Worm (Caenorhabditis elegans) whole organism, L2 larva: ENCODE data around the gene M7.12.
"Not testable (repeated sequence)": the region's sequence is repeated elsewhere in the genome, so short reads cannot be mapped to it uniquely, and the experiment has no call there.

Experiments used
- C34F6.9 ChIP-seq: fragments of 150-350 bp; optimal IDR thresholded peaks from 2 replicates; lab custom pipeline; 2014; ENCODE audit warnings: missing biosample characterization, missing genetic modification characterization
- F13H6.1 ChIP-seq: sonication (generic microtip); optimal IDR thresholded peaks from 2 replicates; lab custom pipeline; 2016; ENCODE audit warnings: missing genetic modification characterization, missing compliant biosample characterization
- Y55F3AM.14 ChIP-seq: fragments of 200-800 bp; sonication (Bioruptor generic); optimal IDR thresholded peaks from 2 replicates; lab custom pipeline; 2018; ENCODE audit warnings: mild to moderate bottlenecking, missing genetic modification characterization, missing compliant biosample characterization
- ZK546.5 ChIP-seq: sonication (generic microtip); optimal IDR thresholded peaks from 2 replicates; lab custom pipeline; 2017; ENCODE audit warnings: missing biosample characterization, missing genetic modification characterization
- alr-1 ChIP-seq: fragments of 150-350 bp; optimal IDR thresholded peaks from 2 replicates; lab custom pipeline; 2014; ENCODE audit warnings: missing biosample characterization, missing genetic modification characterization
- aly-2 ChIP-seq: fragments of 150-350 bp; optimal IDR thresholded peaks from 2 replicates; lab custom pipeline; 2014; ENCODE audit warnings: missing biosample characterization, missing genetic modification characterization
- ama-1 ChIP-seq: fragments of 150-350 bp; optimal IDR thresholded peaks from 2 replicates; lab custom pipeline; 2018; ENCODE audit warnings: inconsistent platforms
- ceh-16 ChIP-seq: fragments of 150-350 bp; optimal IDR thresholded peaks from 2 replicates; lab custom pipeline; 2014; ENCODE audit warnings: missing biosample characterization, missing genetic modification characterization
- ceh-82 ChIP-seq: fragments of 150-350 bp; optimal IDR thresholded peaks from 2 replicates; lab custom pipeline; 2014; ENCODE audit warnings: missing biosample characterization, missing genetic modification characterization
- crh-2 ChIP-seq: sonication (generic microtip); optimal IDR thresholded peaks from 2 replicates; lab custom pipeline; 2017; ENCODE audit warnings: missing biosample characterization, missing genetic modification characterization
- dmd-4 ChIP-seq: sonication (generic microtip); optimal IDR thresholded peaks from 2 replicates; lab custom pipeline; 2017; ENCODE audit warnings: missing biosample characterization, missing genetic modification characterization
- lin-11 ChIP-seq: fragments of 150-350 bp; sonication (generic microtip); optimal IDR thresholded peaks from 2 replicates; lab custom pipeline; 2014; ENCODE audit warnings: missing biosample characterization, missing genetic modification characterization, inconsistent platforms, mixed read lengths
- lin-13 ChIP-seq: fragments of 150-350 bp; optimal IDR thresholded peaks from 2 replicates; lab custom pipeline; 2014; ENCODE audit warnings: missing biosample characterization, missing genetic modification reagents, missing genetic modification characterization
- lin-39 ChIP-seq: fragments of 150-350 bp; optimal IDR thresholded peaks from 2 replicates; lab custom pipeline; 2014; ENCODE audit warnings: missing biosample characterization, missing genetic modification reagents, missing genetic modification characterization
- lsy-2 ChIP-seq, 2 experiments: fragments of 150-350 bp in 1 of 2; sonication (generic microtip) in 1 of 2; optimal IDR thresholded peaks; 2 replicates each; lab custom pipeline; 2014 to 2017; ENCODE audit warnings: missing biosample characterization in 2 of 2, missing genetic modification characterization in 2 of 2
- mab-5 ChIP-seq: fragments of 150-350 bp; optimal IDR thresholded peaks from 2 replicates; lab custom pipeline; 2014; ENCODE audit warnings: missing biosample characterization, missing genetic modification characterization
- mdl-1 ChIP-seq, 2 experiments: fragments of 150-350 bp in 1 of 2; sonication (generic microtip) in 1 of 2; optimal IDR thresholded peaks; 2 replicates each; lab custom pipeline; 2017; ENCODE audit warnings: missing biosample characterization in 2 of 2, missing genetic modification characterization in 2 of 2
- nhr-129 ChIP-seq: fragments of 150-350 bp; optimal IDR thresholded peaks from 2 replicates; lab custom pipeline; 2014; ENCODE audit warnings: missing biosample characterization, missing genetic modification characterization
- nhr-237 ChIP-seq: fragments of 150-350 bp; optimal IDR thresholded peaks from 2 replicates; lab custom pipeline; 2014; ENCODE audit warnings: missing biosample characterization, missing genetic modification characterization
- nhr-25 ChIP-seq: fragments of 150-350 bp; sonication (generic microtip); optimal IDR thresholded peaks from 3 replicates; lab custom pipeline; 2014; ENCODE audit warnings: missing biosample characterization, missing genetic modification characterization
- nhr-6 ChIP-seq: fragments of 150-350 bp; optimal IDR thresholded peaks from 2 replicates; lab custom pipeline; 2014; ENCODE audit warnings: missing biosample characterization, missing genetic modification characterization
- nhr-77 ChIP-seq: fragments of 150-350 bp; optimal IDR thresholded peaks from 2 replicates; lab custom pipeline; 2014; ENCODE audit warnings: missing biosample characterization, missing genetic modification characterization
- sem-4 ChIP-seq: fragments of 150-350 bp; optimal IDR thresholded peaks from 2 replicates; lab custom pipeline; 2014; ENCODE audit warnings: missing biosample characterization, missing genetic modification reagents, missing genetic modification characterization
- skn-1 ChIP-seq: sonication (generic microtip); optimal IDR thresholded peaks from 2 replicates; lab custom pipeline; 2017; ENCODE audit warnings: missing biosample characterization, missing genetic modification characterization
- sma-3 ChIP-seq: sonication (generic microtip); optimal IDR thresholded peaks from 2 replicates; lab custom pipeline; 2016; ENCODE audit warnings: missing genetic modification reagents, missing genetic modification characterization, missing compliant biosample characterization
- sma-9 ChIP-seq, 2 experiments: fragments of 150-350 bp in 1 of 2; sonication (generic microtip) in 1 of 2; optimal IDR thresholded peaks; 2 replicates each; lab custom pipeline; 2014 to 2016; ENCODE audit warnings: missing genetic modification characterization in 2 of 2, mild to moderate bottlenecking in 1 of 2, missing biosample characterization in 1 of 2, missing compliant biosample characterization in 1 of 2, missing genetic modification reagents in 1 of 2, moderate library complexity in 1 of 2
- snpc-4 ChIP-seq: fragments of 150-350 bp; optimal IDR thresholded peaks from 2 replicates; lab custom pipeline; 2014; ENCODE audit warnings: missing biosample characterization, missing genetic modification characterization
- unc-39 ChIP-seq: fragments of 150-350 bp; optimal IDR thresholded peaks from 2 replicates; lab custom pipeline; 2014; ENCODE audit warnings: missing biosample characterization, missing genetic modification characterization
- unc-55 ChIP-seq: fragments of 150-350 bp; sonication (generic microtip); optimal IDR thresholded peaks from 3 replicates; lab custom pipeline; 2014; ENCODE audit warnings: missing biosample characterization, missing genetic modification reagents, missing genetic modification characterization
- unc-62 ChIP-seq: fragments of 150-350 bp; optimal IDR thresholded peaks from 2 replicates; lab custom pipeline; 2014; ENCODE audit warnings: missing biosample characterization, missing genetic modification reagents, missing genetic modification characterization
- ztf-4 ChIP-seq: fragments of 150-350 bp; optimal IDR thresholded peaks from 2 replicates; lab custom pipeline; 2014; ENCODE audit warnings: missing biosample characterization, missing genetic modification characterization

M7.12 gene

ce11 chrIV:11082789-11083235 lies 15.0 kb downstream of the M7.12 start (continued):
- peak; percentile 97 for TF ChIP-seq F13H6.1 (tag; lab: Kevin White, UChicago)
- peak; percentile 96 for TF ChIP-seq sem-4
- TF ChIP-seq lsy-2 (tag; optimal IDR thresholded peaks at IDR 0.05; lab: Kevin White, UChicago) = peak; percentile 76 to 94

DNA sequence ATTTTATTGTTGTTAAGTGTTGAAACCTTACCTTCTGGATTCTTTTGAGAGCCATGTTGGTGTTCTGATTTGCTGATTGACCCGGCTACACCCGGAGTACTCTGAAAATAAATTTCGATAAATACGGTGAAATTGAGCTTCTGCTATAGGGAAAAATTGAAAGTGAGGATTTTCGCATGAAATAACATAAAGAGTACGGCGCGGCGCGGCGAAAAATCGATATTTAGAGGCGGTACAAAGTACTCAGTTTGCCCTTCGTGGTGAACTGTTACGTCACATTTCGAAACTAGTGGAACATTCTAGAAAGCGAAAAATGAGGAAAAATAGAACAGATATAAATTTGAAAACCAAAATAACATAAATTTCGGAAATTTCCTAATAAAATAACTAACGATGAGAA lies 15.6 kb downstream of the M7.12 start, which contains the start of gene let-70:
Gene let-70 (minus strand): TSS at position 101 of the 400 bp plus-strand sequence.
- no peak for TF ChIP-seq skn-1 (tag; lab: Kevin White, UChicago)
- no peak for TF ChIP-seq ama-1 (lab: Kevin White, UChicago)
- no peak for TF ChIP-seq unc-39 (tag; lab: Kevin White, UChicago)
- no peak for TF ChIP-seq lsy-2 (tag; optimal IDR thresholded peaks at IDR 0.05; lab: Kevin White, UChicago)
- TF ChIP-seq unc-55 = no peak
- peak; percentile 12 for TF ChIP-seq nhr-129 (tag; lab: Kevin White, UChicago)

DNA sequence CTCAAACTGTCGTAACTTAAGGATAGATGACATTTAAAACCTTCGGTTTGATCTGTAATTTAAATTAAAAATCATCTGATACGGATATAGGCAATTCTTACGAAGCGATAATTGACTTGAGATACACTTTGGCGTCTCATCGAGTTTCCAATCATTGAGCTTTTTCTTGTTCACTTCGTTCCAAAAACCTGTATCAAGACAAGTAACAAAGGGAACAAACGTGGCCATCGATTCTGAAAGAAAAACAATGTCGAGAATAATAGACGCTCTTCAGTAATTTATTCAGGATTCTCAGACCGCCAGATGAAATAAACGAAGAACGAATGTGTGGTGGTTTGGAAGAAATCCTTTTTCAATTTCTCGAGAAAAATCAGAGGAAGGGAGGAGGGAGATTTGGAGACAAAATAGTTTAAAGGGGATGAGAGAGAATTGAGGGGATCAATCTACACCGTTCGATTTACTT lies 16.9 kb downstream of the M7.12 start, which contains the start of gene atg-7:
Gene atg-7 (minus strand): TSS at position 233 of the 463 bp plus-strand sequence.
- TF ChIP-seq Y55F3AM.14 (GFP tag; lab: Kevin White, UChicago) (peak; percentile 21), ama-1 (lab: Kevin White, UChicago) (peak; percentile 64), ceh-16 (tag; lab: Kevin White, UChicago) (no peak), lin-13 (peak; percentile 20), nhr-129 (tag; lab: Kevin White, UChicago) (peak; percentile 7), lsy-2 (tag; optimal IDR thresholded peaks at IDR 0.05; lab: Kevin White, UChicago) (peak in 1 of 2 experiments; percentile 36), ztf-4 (tag; lab: Kevin White, UChicago) (peak; percentile 41), nhr-6 (no peak), nhr-25 (tag; lab: Kevin White, UChicago) (peak; percentile 18)

DNA sequence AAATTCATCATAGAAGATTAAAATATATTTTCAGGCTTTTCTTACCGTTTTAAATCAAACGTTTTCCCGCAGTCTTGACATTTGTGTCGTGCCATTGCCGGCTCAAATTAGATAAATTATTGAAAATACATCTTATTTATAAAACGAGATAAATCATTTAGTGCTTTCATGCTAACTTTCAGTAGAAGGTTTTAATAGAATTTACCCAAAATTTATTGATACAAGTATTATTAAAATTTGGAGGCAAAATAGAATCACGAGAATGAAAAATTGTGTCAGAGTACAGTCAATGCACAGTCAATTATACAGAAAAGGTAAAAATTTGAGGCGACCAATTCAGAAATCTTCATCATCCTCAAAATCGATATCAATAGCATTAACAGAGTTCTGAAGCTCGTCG lies 19.3 kb downstream of the M7.12 start, which contains the start of gene Y5F2A.4:
Gene Y5F2A.4 (minus strand): TSS at position 101 of the 400 bp plus-strand sequence.
- TF ChIP-seq aly-2 = no peak
- no peak for TF ChIP-seq ZK546.5 (tag; lab: Kevin White, UChicago)
- no peak for TF ChIP-seq mab-5
- TF ChIP-seq ceh-82 = no peak
- no peak for TF ChIP-seq alr-1 (tag; lab: Kevin White, UChicago)
- no peak for TF ChIP-seq ceh-16 (tag; lab: Kevin White, UChicago)
- TF ChIP-seq unc-55 = no peak
- TF ChIP-seq nhr-77 (tag; lab: Kevin White, UChicago) = no peak
- TF ChIP-seq snpc-4 (tag; lab: Kevin White, UChicago) = no peak
- TF ChIP-seq ztf-4 (tag; lab: Kevin White, UChicago) = no peak
- no peak for TF ChIP-seq nhr-25 (tag; lab: Kevin White, UChicago)
- TF ChIP-seq sma-3 (GFP tag; lab: Kevin White, UChicago) = no peak
- TF ChIP-seq Y55F3AM.14 (GFP tag; lab: Kevin White, UChicago) = no peak
- TF ChIP-seq lin-39 = no peak
- TF ChIP-seq lsy-2 (tag; optimal IDR thresholded peaks at IDR 0.05; lab: Kevin White, UChicago) = no peak
- no peak for TF ChIP-seq dmd-4 (tag; lab: Kevin White, UChicago)
- TF ChIP-seq, all 48 proteins: peak for 0

DNA sequence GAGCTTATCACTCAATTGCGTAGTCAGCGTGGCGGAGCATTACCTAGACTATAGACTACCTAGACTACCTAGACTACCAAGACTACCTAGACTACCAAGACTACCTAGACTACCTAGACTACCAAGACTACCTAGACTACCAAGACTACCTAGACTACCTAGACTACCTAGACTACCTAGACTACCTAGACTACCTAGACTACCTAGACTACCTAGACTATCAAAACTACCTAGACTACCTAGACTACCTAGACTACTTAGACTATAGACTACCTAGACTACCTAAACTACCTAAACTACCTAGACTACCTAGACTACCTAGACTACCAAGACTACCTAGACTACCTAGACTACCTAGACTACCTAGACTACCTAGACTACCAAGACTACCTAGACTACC lies 26.9 kb downstream of the M7.12 start:
- not testable (repeated sequence) for TF ChIP-seq sma-9 (GFP tag; optimal IDR thresholded peaks at IDR 0.05; lab: Kevin White, UChicago)
- peak; percentile 59 for TF ChIP-seq sma-9 (tag; optimal IDR thresholded peaks at IDR 0.05; lab: Kevin White, UChicago)
- TF ChIP-seq nhr-237 (tag; lab: Kevin White, UChicago) = peak; percentile 76

DNA sequence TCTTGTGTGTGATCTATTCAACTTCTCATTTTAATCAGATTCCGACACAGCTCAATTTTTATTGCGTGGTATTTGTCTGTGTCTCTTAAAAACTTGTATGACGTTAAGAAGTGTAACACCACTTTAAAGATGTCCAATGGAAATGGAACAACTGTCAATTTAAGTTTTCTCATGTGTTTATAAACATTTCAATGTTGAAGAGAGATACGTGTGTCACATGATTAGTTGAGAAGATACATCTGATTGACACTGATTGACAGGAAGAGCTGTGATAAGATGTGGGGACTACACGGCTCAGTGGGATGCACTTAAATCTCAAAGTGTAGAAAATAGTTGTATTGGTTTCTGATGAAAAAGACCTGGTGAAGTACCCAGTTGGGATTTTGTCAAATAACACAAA lies 29.5 kb downstream of the M7.12 start:
- TF ChIP-seq ZK546.5 (tag; lab: Kevin White, UChicago) (no peak), nhr-237 (tag; lab: Kevin White, UChicago) (no peak), C34F6.9 (tag; lab: Kevin White, UChicago) (peak; percentile 59), sma-9 (GFP tag; optimal IDR thresholded peaks at IDR 0.05; lab: Kevin White, UChicago) (peak; percentile 72), sma-9 (tag; optimal IDR thresholded peaks at IDR 0.05; lab: Kevin White, UChicago) (no peak), unc-62 (GFP tag; lab: Kevin White, UChicago) (peak; percentile 79), alr-1 (tag; lab: Kevin White, UChicago) (no peak), ztf-4 (tag; lab: Kevin White, UChicago) (peak; percentile 62), crh-2 (no peak), mdl-1 (tag; optimal IDR thresholded peaks at IDR 0.05; lab: Kevin White, UChicago) (no peak), F13H6.1 (tag; lab: Kevin White, UChicago) (peak; percentile 84), lsy-2 (tag; optimal IDR thresholded peaks at IDR 0.05; lab: Kevin White, UChicago) (peak in 1 of 2 experiments; percentile 77), nhr-6 (peak; percentile 67), mab-5 (peak; percentile 58), ceh-82 (no peak), lin-11 (tag; lab: Kevin White, UChicago) (no peak), aly-2 (no peak), dmd-4 (tag; lab: Kevin White, UChicago) (no peak), nhr-129 (tag; lab: Kevin White, UChicago) (peak; percentile 87)
